Worm (Caenorhabditis elegans) whole organism, mixed stage, embryonic: Measurements from ENCODE around the gene ina-1.

ENCODE experiments used
- blmp-1 ChIP-seq: fragments of 150-350 bp; optimal IDR thresholded peaks from 2 replicates; lab custom pipeline; 2014; ENCODE audit warnings: missing biosample characterization, missing genetic modification characterization
- nhr-12 ChIP-seq: fragments of 150-350 bp; optimal IDR thresholded peaks from 2 replicates; lab custom pipeline; 2014; ENCODE audit warnings: missing biosample characterization, missing genetic modification characterization
- sem-2 ChIP-seq: fragments of 200-800 bp; sonication (Bioruptor generic); optimal IDR thresholded peaks from 2 replicates; lab custom pipeline; 2018; ENCODE audit warnings: mild to moderate bottlenecking, missing genetic modification characterization, missing compliant biosample characterization
- snpc-4 ChIP-seq: fragments of 150-350 bp; optimal IDR thresholded peaks from 2 replicates; lab custom pipeline; 2014; ENCODE audit warnings: missing biosample characterization, missing genetic modification characterization
- unc-62 ChIP-seq: fragments of 150-350 bp; optimal IDR thresholded peaks from 2 replicates; lab custom pipeline; 2014; ENCODE audit warnings: missing biosample characterization, missing genetic modification reagents, missing genetic modification characterization

ce11 chrIII:9199605-9200004 lies 27.0 kb upstream of the ina-1 start, which contains the start of gene ZC84.6:
- TF ChIP-seq snpc-4 (tag; lab: Kevin White, UChicago) (no peak), sem-2 (GFP tag; lab: Kevin White, UChicago) (no peak), nhr-12 (tag; lab: Kevin White, UChicago) (no peak), blmp-1 (tag; lab: Kevin White, UChicago) (no peak), unc-62 (GFP tag; lab: Kevin White, UChicago) (no peak)
